Fruit fly (Drosophila melanogaster): ENCODE measurements around the gene Mcad.

- TF ChIP-seq Myc (optimal IDR thresholded peaks at IDR 0.05) (no peak), usp (GFP tag; optimal IDR thresholded peaks at IDR 0.05) (no peak), Abd-B (GFP tag; optimal IDR thresholded peaks at IDR 0.05) (no peak), Hr78 (GFP tag; optimal IDR thresholded peaks at IDR 0.05) (no peak), psq (GFP tag; optimal IDR thresholded peaks at IDR 0.05) (no peak), Hnf4 (GFP tag; optimal IDR thresholded peaks at IDR 0.05) (no peak)
Measured at dm6 chr3L:7743741-7744140, 24.6 kb downstream of the Mcad start.
